Fruit fly (Drosophila melanogaster): ENCODE data around the gene Hex-A.

Gene Hex-A

dm6 chrX:9579918-9580521 is 5.5 kb upstream of the Hex-A start, which contains the start of gene LPCAT (continued):
- TF ChIP-seq CG4404 (GFP tag; IDR thresholded peaks at IDR 0.05) (peak; percentile 76), CG17385 (GFP tag; optimal IDR thresholded peaks at IDR 0.05) (peak; percentile 48), Ada2b (GFP tag; IDR thresholded peaks at IDR 0.05) (peak; percentile 47; the same call in 1 of the 2 replicates), mld (GFP tag; IDR thresholded peaks at IDR 0.05; ENCODE audit: partially characterized antibody) (no peak), CG12155 (GFP tag; optimal IDR thresholded peaks at IDR 0.05) (peak; percentile 85), CG13894 (tag; optimal IDR thresholded peaks at IDR 0.05) (peak; percentile 94), CG1602 (GFP tag; optimal IDR thresholded peaks at IDR 0.05) (peak; percentile 67), CG30431 (GFP tag; optimal IDR thresholded peaks at IDR 0.05) (peak; percentile 37), CG15269 (tag; optimal IDR thresholded peaks at IDR 0.05) (peak; percentile 64), Camta (GFP tag; optimal IDR thresholded peaks at IDR 0.05) (peak; percentile 85), CG7839 (tag; optimal IDR thresholded peaks at IDR 0.05) (peak; percentile 71), ase (GFP tag; IDR thresholded peaks at IDR 0.05) (peak; percentile 67; the same call in 2 of the 3 replicates), ewg (GFP tag; optimal IDR thresholded peaks at IDR 0.05) (peak; percentile 2), gsb-n (tag; optimal IDR thresholded peaks at IDR 0.05) (no peak), CG9609 (GFP tag; optimal IDR thresholded peaks at IDR 0.05) (peak; percentile 50), Nf-YB (GFP tag; optimal IDR thresholded peaks at IDR 0.05) (no peak), CG1832 (GFP tag; optimal IDR thresholded peaks at IDR 0.05) (no peak), sens-2 (GFP tag; IDR thresholded peaks at IDR 0.05) (no peak), Nf-YA (GFP tag; IDR thresholded peaks at IDR 0.05) (no peak), unc-4 (GFP tag; IDR thresholded peaks at IDR 0.05; ENCODE audit: partially characterized antibody) (peak; percentile 83), tgo (GFP tag; IDR thresholded peaks at IDR 0.05) (peak; percentile 64; the same call in 2 of the 3 replicates), CG33557 (GFP tag; optimal IDR thresholded peaks at IDR 0.05) (peak; percentile 15), toy (GFP tag; IDR thresholded peaks at IDR 0.05) (0 out of 2 replicates have a peak, but pooled peaks have one; percentile 41), CG32532 (GFP tag; IDR thresholded peaks at IDR 0.05) (peak; percentile 80), CG17361 (GFP tag; IDR thresholded peaks at IDR 0.05) (peak; percentile 63; the same call in 1 of the 3 replicates), stc (GFP tag; IDR thresholded peaks at IDR 0.05) (peak; percentile 32; the same call in 1 of the 2 replicates), amos (GFP tag; IDR thresholded peaks at IDR 0.05; ENCODE audit: partially characterized antibody) (peak; percentile 80; the same call in 1 of the 2 replicates), CG2712 (tag; optimal IDR thresholded peaks at IDR 0.05) (peak; percentile 40), CG13123 (GFP tag; optimal IDR thresholded peaks at IDR 0.05) (peak; percentile 58), CG9817 (tag; optimal IDR thresholded peaks at IDR 0.05) (peak; percentile 70), gce (GFP tag; IDR thresholded peaks at IDR 0.05) (0 out of 3 replicates have a peak, but pooled peaks have one; percentile 55), Med (GFP tag) (peak; percentile 94), Chrac-16 (GFP tag; optimal IDR thresholded peaks at IDR 0.05) (peak; percentile 65), CG5245 (GFP tag; optimal IDR thresholded peaks at IDR 0.05) (peak; percentile 68), CG15514 (GFP tag; optimal IDR thresholded peaks at IDR 0.05) (peak; percentile 88), hbn (GFP tag; IDR thresholded peaks at IDR 0.05; ENCODE audit: partially characterized antibody) (peak; percentile 83), Six4 (GFP tag; optimal IDR thresholded peaks at IDR 0.05) (peak; percentile 68), ci (GFP tag; IDR thresholded peaks at IDR 0.05) (peak; percentile 78; the same call in 2 of the 3 replicates), CG1024 (GFP tag; IDR thresholded peaks at IDR 0.05) (peak; percentile 54), vfl (GFP tag; optimal IDR thresholded peaks at IDR 0.05) (peak; percentile 52), onecut (GFP tag; IDR thresholded peaks at IDR 0.05) (peak; percentile 41), HLH3B (GFP tag; IDR thresholded peaks at IDR 0.05) (peak; percentile 63; the same call in 1 of the 2 replicates), CG4617 (GFP tag; optimal IDR thresholded peaks at IDR 0.05; ENCODE audit: borderline replicate concordance) (peak; percentile 19), CG7372 (GFP tag; IDR thresholded peaks at IDR 0.05) (peak; percentile 72), CG17186 (GFP tag; optimal IDR thresholded peaks at IDR 0.05) (peak; percentile 80), CG10321 (GFP tag; IDR thresholded peaks at IDR 0.05) (0 out of 2 replicates have a peak, but pooled peaks have one; percentile 39), NC2β (GFP tag; optimal IDR thresholded peaks at IDR 0.05) (peak; percentile 29), p53 (GFP tag; optimal IDR thresholded peaks at IDR 0.05) (no peak), CG32767 (GFP tag; IDR thresholded peaks at IDR 0.05) (peak; percentile 18; the same call in 1 of the 2 replicates)

All from whole organism, embryonic.